Worm (Caenorhabditis elegans) whole organism, L1 larva: ENCODE data around the gene F49C12.5.

Source experiments
- C04F5.9 ChIP-seq: sonication (generic microtip); optimal IDR thresholded peaks from 2 replicates; lab custom pipeline; 2016; ENCODE audit warnings: missing genetic modification characterization, missing compliant biosample characterization
- C16A3.4 ChIP-seq: fragments of 150-350 bp; optimal IDR thresholded peaks from 2 replicates; lab custom pipeline; 2014; ENCODE audit warnings: missing biosample characterization, missing genetic modification characterization
- C34B4.2 ChIP-seq: sonication (generic microtip); optimal IDR thresholded peaks from 2 replicates; lab custom pipeline; 2017; ENCODE audit warnings: mild to moderate bottlenecking, missing genetic modification characterization, missing compliant biosample characterization
- F16B12.6 ChIP-seq: fragments of 150-350 bp; optimal IDR thresholded peaks from 2 replicates; lab custom pipeline; 2014; ENCODE audit warnings: missing biosample characterization, missing genetic modification characterization
- ama-1 ChIP-seq: fragments of 150-350 bp; optimal IDR thresholded peaks from 2 replicates; lab custom pipeline; 2014
- blmp-1 ChIP-seq: fragments of 150-350 bp; optimal IDR thresholded peaks from 2 replicates; lab custom pipeline; 2014; ENCODE audit warnings: missing biosample characterization, missing genetic modification characterization
- ceh-82 ChIP-seq, 3 experiments: fragments of 150-350 bp in 1 of 3; sonication (generic microtip) in 2 of 3; optimal IDR thresholded peaks; 2 replicates each; lab custom pipeline; 2014 to 2017; ENCODE audit warnings: missing biosample characterization in 3 of 3, missing genetic modification characterization in 3 of 3
- dpl-1 ChIP-seq, 3 experiments: fragments of 150-350 bp in 2 of 3; sonication (generic microtip) in 1 of 3; optimal IDR thresholded peaks; 2 replicates each; lab custom pipeline; 2014 to 2017; ENCODE audit warnings: missing biosample characterization in 3 of 3, missing genetic modification characterization in 3 of 3, missing genetic modification reagents in 3 of 3
- dsc-1 ChIP-seq: sonication (generic microtip); optimal IDR thresholded peaks from 2 replicates; lab custom pipeline; 2016; ENCODE audit warnings: mild to moderate bottlenecking, missing genetic modification characterization, missing compliant biosample characterization
- efl-1 ChIP-seq, 4 experiments: fragments of 150-350 bp; optimal IDR thresholded peaks in 3 of 4; peaks in 1 of 4; 1 replicate in 1 of 4; 2 replicates in 3 of 4; lab custom pipeline; 2014; ENCODE audit warnings: missing biosample characterization in 2 of 4, missing genetic modification characterization in 2 of 4, missing genetic modification reagents in 2 of 4
- efl-3 ChIP-seq: fragments of 200-800 bp; sonication (Bioruptor generic); optimal IDR thresholded peaks from 2 replicates; lab custom pipeline; 2018; ENCODE audit warnings: mild to moderate bottlenecking, missing genetic modification characterization, missing compliant biosample characterization
- ets-5 ChIP-seq: fragments of 200-800 bp; sonication (Bioruptor generic); IDR thresholded peaks from 2 replicates; pipeline ENCODE4 v1.3.6; 2022; ENCODE audit warnings: missing genetic modification characterization, missing compliant biosample characterization
- fkh-4 ChIP-seq: sonication (generic microtip); optimal IDR thresholded peaks from 2 replicates; lab custom pipeline; 2016; ENCODE audit warnings: missing compliant biosample characterization, missing genetic modification characterization, borderline replicate concordance
- fos-1 ChIP-seq: fragments of 150-350 bp; optimal IDR thresholded peaks from 2 replicates; lab custom pipeline; 2014; ENCODE audit warnings: missing biosample characterization, missing genetic modification characterization
- hlh-4 ChIP-seq: sonication (generic microtip); optimal IDR thresholded peaks from 2 replicates; lab custom pipeline; 2016; ENCODE audit warnings: mild to moderate bottlenecking, missing genetic modification characterization, missing compliant biosample characterization
- hpl-2 ChIP-seq: fragments of 150-350 bp; optimal IDR thresholded peaks from 2 replicates; lab custom pipeline; 2014; ENCODE audit warnings: missing biosample characterization, missing genetic modification reagents, missing genetic modification characterization
- isw-1 ChIP-seq: fragments of 200-800 bp; sonication (Bioruptor generic); IDR thresholded peaks from 2 replicates; pipeline ENCODE4 v1.3.6; 2022; ENCODE audit warnings: missing genetic modification characterization, missing compliant biosample characterization
- lin-14 ChIP-seq: fragments of 200-800 bp; sonication (Bioruptor generic); optimal IDR thresholded peaks from 2 replicates; lab custom pipeline; 2018; ENCODE audit warnings: mild to moderate bottlenecking, missing genetic modification characterization, moderate library complexity, missing compliant biosample characterization
- lin-35 ChIP-seq, 2 experiments: fragments of 150-350 bp; optimal IDR thresholded peaks; 2 replicates each; lab custom pipeline; 2014; ENCODE audit warnings: missing biosample characterization in 2 of 2, missing genetic modification characterization in 2 of 2, missing genetic modification reagents in 2 of 2
- lsy-2 ChIP-seq, 2 experiments: fragments of 150-350 bp; optimal IDR thresholded peaks; 2 replicates each; lab custom pipeline; 2014; ENCODE audit warnings: missing biosample characterization in 2 of 2, missing genetic modification characterization in 2 of 2
- mdl-1 ChIP-seq, 2 experiments: fragments of 150-350 bp; optimal IDR thresholded peaks; 2 replicates each; lab custom pipeline; 2014 to 2017; ENCODE audit warnings: missing biosample characterization in 2 of 2, missing genetic modification characterization in 2 of 2, inconsistent platforms in 1 of 2
- nhr-19 ChIP-seq: fragments of 200-800 bp; sonication (Bioruptor generic); conservative IDR thresholded peaks from 2 replicates; pipeline ENCODE4 v1.3.6; 2022; ENCODE audit warnings: missing genetic modification characterization, missing compliant biosample characterization
- nhr-20 ChIP-seq: sonication (generic microtip); optimal IDR thresholded peaks from 2 replicates; lab custom pipeline; 2016; ENCODE audit warnings: mild to moderate bottlenecking, missing genetic modification characterization, missing compliant biosample characterization
- nhr-237 ChIP-seq: fragments of 150-350 bp; optimal IDR thresholded peaks from 2 replicates; lab custom pipeline; 2014; ENCODE audit warnings: missing biosample characterization, missing genetic modification characterization
- nhr-47 ChIP-seq: sonication (generic microtip); optimal IDR thresholded peaks from 2 replicates; lab custom pipeline; 2016; ENCODE audit warnings: mild to moderate bottlenecking, missing genetic modification characterization, moderate library complexity, missing compliant biosample characterization
- nhr-71 ChIP-seq: sonication (generic microtip); optimal IDR thresholded peaks from 2 replicates; lab custom pipeline; 2016; ENCODE audit warnings: mild to moderate bottlenecking, missing genetic modification characterization, moderate library complexity, missing compliant biosample characterization
- nhr-76 ChIP-seq: sonication (generic microtip); optimal IDR thresholded peaks from 2 replicates; lab custom pipeline; 2017; ENCODE audit warnings: missing biosample characterization, missing genetic modification characterization
- nhr-85 ChIP-seq: sonication (generic microtip); peaks from one replicate; lab custom pipeline; 2016; ENCODE audit warnings: missing genetic modification characterization, inconsistent platforms, missing compliant biosample characterization
- nhr-90 ChIP-seq: sonication (generic microtip); optimal IDR thresholded peaks from 2 replicates; lab custom pipeline; 2016; ENCODE audit warnings: mild to moderate bottlenecking, missing genetic modification characterization, missing compliant biosample characterization; ENCODE audit not compliant: poor library complexity
- rnt-1 ChIP-seq: sonication (generic microtip); optimal IDR thresholded peaks from 2 replicates; lab custom pipeline; 2016; ENCODE audit warnings: mild to moderate bottlenecking, missing genetic modification characterization, moderate library complexity, missing compliant biosample characterization
- skn-1 ChIP-seq: fragments of 150-350 bp; optimal IDR thresholded peaks from 2 replicates; lab custom pipeline; 2014; ENCODE audit warnings: missing biosample characterization, missing genetic modification characterization
- snu-23 ChIP-seq: sonication (generic microtip); optimal IDR thresholded peaks from 2 replicates; lab custom pipeline; 2016; ENCODE audit warnings: missing genetic modification characterization, missing compliant biosample characterization
- sox-4 ChIP-seq: sonication (generic microtip); optimal IDR thresholded peaks from 2 replicates; lab custom pipeline; 2016; ENCODE audit warnings: missing genetic modification characterization, missing compliant biosample characterization
- swsn-7 ChIP-seq: sonication (generic microtip); optimal IDR thresholded peaks from 2 replicates; lab custom pipeline; 2016; ENCODE audit warnings: missing genetic modification characterization, missing compliant biosample characterization
- tbx-2 ChIP-seq: sonication (generic microtip); optimal IDR thresholded peaks from 2 replicates; lab custom pipeline; 2016; ENCODE audit warnings: missing genetic modification characterization, missing compliant biosample characterization
- tlp-1 ChIP-seq: fragments of 150-350 bp; optimal IDR thresholded peaks from 2 replicates; lab custom pipeline; 2014; ENCODE audit warnings: missing biosample characterization, missing genetic modification characterization
- unc-86 ChIP-seq: sonication (generic microtip); optimal IDR thresholded peaks from 2 replicates; lab custom pipeline; 2016; ENCODE audit warnings: missing genetic modification characterization, missing compliant biosample characterization
- xbp-1 ChIP-seq: sonication (generic microtip); optimal IDR thresholded peaks from 2 replicates; lab custom pipeline; 2016; ENCODE audit warnings: missing genetic modification characterization, missing compliant biosample characterization
- zag-1 ChIP-seq: fragments of 150-350 bp; optimal IDR thresholded peaks from 2 replicates; lab custom pipeline; 2014; ENCODE audit warnings: missing biosample characterization, missing genetic modification characterization
- zip-4 ChIP-seq: fragments of 200-800 bp; sonication (Bioruptor generic); optimal IDR thresholded peaks from 2 replicates; lab custom pipeline; 2018; ENCODE audit warnings: mild to moderate bottlenecking, missing genetic modification characterization, moderate library complexity, missing compliant biosample characterization

Gene F49C12.5

DNA sequence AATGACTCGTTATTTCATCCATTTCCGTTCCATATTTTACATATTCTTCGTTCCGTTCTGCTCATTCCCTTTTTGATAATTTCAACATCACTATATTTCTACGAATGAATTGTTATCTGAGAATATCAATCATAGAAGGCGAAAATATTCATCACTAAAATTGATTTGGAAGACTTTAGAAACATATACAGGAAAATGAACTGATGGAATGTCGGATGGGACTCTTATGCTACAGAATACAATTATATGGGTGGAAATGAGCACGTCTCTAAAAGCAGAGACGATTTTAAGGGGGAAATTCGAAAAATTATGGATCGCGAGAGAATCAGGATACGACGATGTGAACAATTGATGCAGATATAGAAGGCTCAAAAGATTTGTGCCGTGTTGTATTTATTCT, 15.3 kb downstream of the F49C12.5 start:
- peak; percentile 16 for TF ChIP-seq nhr-71
- TF ChIP-seq C16A3.4: no peak

- peak; percentile 33 for TF ChIP-seq xbp-1 (tag; lab: Kevin White, UChicago)
- TF ChIP-seq skn-1 (tag; lab: Kevin White, UChicago): peak; percentile 65
- TF ChIP-seq efl-1 (optimal IDR thresholded peaks at IDR 0.05; lab: Kevin White, UChicago): peak; percentile 10 to 42
- peak; percentile 27 to 34 for TF ChIP-seq efl-1 (GFP tag; optimal IDR thresholded peaks at IDR 0.05 in 1 of 2; lab: Kevin White, UChicago)
- peak; percentile 13 for TF ChIP-seq nhr-237 (tag; lab: Kevin White, UChicago)
- TF ChIP-seq ceh-82 (tag; optimal IDR thresholded peaks at IDR 0.05; lab: Kevin White, UChicago): peak in 1 of 3 experiments; percentile 14
- peak; percentile 16 for TF ChIP-seq swsn-7 (tag; lab: Kevin White, UChicago)
- TF ChIP-seq mdl-1 (tag; optimal IDR thresholded peaks at IDR 0.05; lab: Kevin White, UChicago): no peak
- peak; percentile 45 for TF ChIP-seq zip-4 (GFP tag; lab: Kevin White, UChicago)
- no peak for TF ChIP-seq ama-1 (lab: Kevin White, UChicago)
- TF ChIP-seq nhr-19 (GFP tag; lab: Robert Waterston, UW): 0 out of 2 replicates have a peak, but pooled peaks have one; percentile 6
- no peak for TF ChIP-seq tlp-1
- peak; percentile 32 for TF ChIP-seq nhr-71
- peak; percentile 70 for TF ChIP-seq nhr-85
- peak; percentile 26 for TF ChIP-seq blmp-1
- no peak for TF ChIP-seq C34B4.2
- peak; percentile 8 to 47 for TF ChIP-seq lin-35 (GFP tag; optimal IDR thresholded peaks at IDR 0.05; lab: Kevin White, UChicago)
- peak; percentile 31 for TF ChIP-seq nhr-47 (tag; lab: Kevin White, UChicago)
- peak; percentile 68 for TF ChIP-seq snu-23 (GFP tag; lab: Kevin White, UChicago)
- TF ChIP-seq lsy-2 (tag; optimal IDR thresholded peaks at IDR 0.05; lab: Kevin White, UChicago): peak in 1 of 2 experiments; percentile 52
- TF ChIP-seq hpl-2 (GFP tag; lab: Kevin White, UChicago): no peak
- TF ChIP-seq lin-14 (GFP tag; lab: Kevin White, UChicago): peak; percentile 75
- peak; percentile 25 for TF ChIP-seq nhr-20 (tag; lab: Kevin White, UChicago)
- TF ChIP-seq sox-4 (tag; lab: Kevin White, UChicago): no peak
- peak in 2 of 3 experiments; percentile 19 to 52 for TF ChIP-seq dpl-1 (GFP tag; optimal IDR thresholded peaks at IDR 0.05; lab: Kevin White, UChicago)
- no peak for TF ChIP-seq rnt-1 (tag; lab: Kevin White, UChicago)
- peak; percentile 16 for TF ChIP-seq tbx-2 (tag; lab: Kevin White, UChicago)
Measured at ce11 chrIV:9321039-9321851, 16.5 kb downstream of the F49C12.5 start, which contains the start of the genes F49C12.12 and vha-17. F49C12.12 (minus strand) TSS chrIV:9321089. vha-17 (plus strand) TSS chrIV:9321801.

ce11 chrIV:9322489-9322888, 17.8 kb downstream of the F49C12.5 start:
- TF ChIP-seq lin-35 (GFP tag; optimal IDR thresholded peaks at IDR 0.05; lab: Kevin White, UChicago) (peak in 1 of 2 experiments; percentile 6), dsc-1 (no peak), F16B12.6 (no peak), fkh-4 (tag; lab: Kevin White, UChicago) (no peak), nhr-71 (no peak), hpl-2 (GFP tag; lab: Kevin White, UChicago) (peak; percentile 8), xbp-1 (tag; lab: Kevin White, UChicago) (no peak), lsy-2 (tag; optimal IDR thresholded peaks at IDR 0.05; lab: Kevin White, UChicago) (no peak), zag-1 (no peak), nhr-47 (tag; lab: Kevin White, UChicago) (peak; percentile 7), efl-1 (optimal IDR thresholded peaks at IDR 0.05; lab: Kevin White, UChicago) (no peak), efl-1 (GFP tag; optimal IDR thresholded peaks at IDR 0.05 in 1 of 2; lab: Kevin White, UChicago) (peak in 1 of 2 experiments; percentile 68), unc-86 (tag; lab: Kevin White, UChicago) (no peak), ets-5 (GFP tag; lab: Robert Waterston, UW) (no peak), zip-4 (GFP tag; lab: Kevin White, UChicago) (no peak), nhr-76 (tag; lab: Kevin White, UChicago) (no peak), fos-1 (no peak), efl-3 (GFP tag; lab: Kevin White, UChicago) (no peak), isw-1 (GFP tag; lab: Robert Waterston, UW) (no peak), skn-1 (tag; lab: Kevin White, UChicago) (no peak), hlh-4 (tag; lab: Kevin White, UChicago) (no peak), C04F5.9 (no peak), mdl-1 (tag; optimal IDR thresholded peaks at IDR 0.05; lab: Kevin White, UChicago) (no peak), nhr-90 (tag; lab: Kevin White, UChicago) (peak; percentile 0), C16A3.4 (no peak)
